Fruit fly (Drosophila melanogaster): ENCODE data around the gene CG33689.

CG33689 gene

DNA sequence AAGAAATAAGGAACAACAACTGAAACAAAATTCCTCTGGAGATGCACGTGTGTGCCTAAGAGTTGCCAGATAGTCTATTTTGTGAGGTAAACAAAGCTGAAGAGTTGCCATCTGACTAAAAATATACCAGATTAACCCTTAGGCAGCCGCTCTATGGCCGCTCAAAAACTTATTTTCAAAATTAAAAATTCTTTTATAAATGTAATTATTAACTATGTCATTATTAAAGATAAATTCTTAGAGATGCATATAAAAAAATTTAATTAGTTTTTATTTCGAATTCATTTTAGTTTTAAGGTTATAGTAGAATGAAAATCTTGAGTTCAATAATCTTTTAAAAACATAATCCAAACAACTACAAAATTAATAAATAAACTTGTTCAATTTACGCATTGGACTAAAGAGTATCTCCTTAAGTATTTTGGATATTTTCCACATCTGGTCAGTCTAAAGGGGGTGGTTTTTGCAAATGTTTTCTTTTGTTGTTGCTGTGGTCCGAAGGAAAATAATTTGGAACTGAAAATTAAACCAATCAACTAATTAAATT, 28.7 kb downstream of the CG33689 start, which contains the start of gene Tmx3 (continued):
- peak; percentile 87 for TF ChIP-seq ara (GFP tag; IDR thresholded peaks at IDR 0.05)
- peak; percentile 92 for TF ChIP-seq HLH3B (GFP tag; IDR thresholded peaks at IDR 0.05)
- peak; percentile 73 for TF ChIP-seq E2f2 (GFP tag; IDR thresholded peaks at IDR 0.05)
- no peak for TF ChIP-seq hbn (GFP tag; IDR thresholded peaks at IDR 0.05; ENCODE audit: partially characterized antibody)
- no peak for TF ChIP-seq kni (GFP tag; optimal IDR thresholded peaks at IDR 0.05)
- TF ChIP-seq Hr51 (GFP tag; optimal IDR thresholded peaks at IDR 0.05) = peak; percentile 74 to 89
- peak; percentile 19 for TF ChIP-seq CG3163 (GFP tag; optimal IDR thresholded peaks at IDR 0.05)
- peak; percentile 77 for TF ChIP-seq CG7357 (GFP tag; IDR thresholded peaks at IDR 0.05)
- TF ChIP-seq CG12391 (tag; optimal IDR thresholded peaks at IDR 0.05) = peak; percentile 96
- peak; percentile 80 for TF ChIP-seq CG16779 (GFP tag; IDR thresholded peaks at IDR 0.05)
- TF ChIP-seq CG7928 (GFP tag; optimal IDR thresholded peaks at IDR 0.05) = peak; percentile 33
- peak; percentile 91 for TF ChIP-seq CG18262 (tag; optimal IDR thresholded peaks at IDR 0.05)
- TF ChIP-seq sisA (GFP tag; IDR thresholded peaks at IDR 0.05) = peak; percentile 90
- TF ChIP-seq dimm (GFP tag; IDR thresholded peaks at IDR 0.05) = peak; percentile 84
- TF ChIP-seq Awh (GFP tag; IDR thresholded peaks at IDR 0.05) = peak; percentile 88
- TF ChIP-seq CG6854 (GFP tag; optimal IDR thresholded peaks at IDR 0.05) = peak; percentile 11
- TF ChIP-seq CG2199 (GFP tag; IDR thresholded peaks at IDR 0.05) = peak; percentile 25; the same call in 1 of the 3 replicates
- TF ChIP-seq HHEX (GFP tag; optimal IDR thresholded peaks at IDR 0.05) = peak; percentile 77
- no peak for TF ChIP-seq Trl (optimal IDR thresholded peaks at IDR 0.05)
- peak; percentile 52 for TF ChIP-seq Trl (GFP tag; optimal IDR thresholded peaks at IDR 0.05)
- TF ChIP-seq CG13775 (GFP tag; optimal IDR thresholded peaks at IDR 0.05) = peak; percentile 87
- TF ChIP-seq peb (GFP tag; IDR thresholded peaks at IDR 0.05) = peak; percentile 56
- peak; percentile 35 for TF ChIP-seq CG8089 (GFP tag; optimal IDR thresholded peaks at IDR 0.05)
- peak; percentile 67 for TF ChIP-seq gcm (GFP tag; optimal IDR thresholded peaks at IDR 0.05)
- TF ChIP-seq hb (GFP tag; IDR thresholded peaks at IDR 0.05; ENCODE audit: partially characterized antibody) = no peak
- peak; percentile 28 for TF ChIP-seq Dp (GFP tag; optimal IDR thresholded peaks at IDR 0.05)
- no peak for TF ChIP-seq CG14965 (GFP tag; optimal IDR thresholded peaks at IDR 0.05; ENCODE audit: borderline replicate concordance)
- no peak for TF ChIP-seq HLHmδ (GFP tag; optimal IDR thresholded peaks at IDR 0.05)
- peak; percentile 34 for TF ChIP-seq CG13296 (GFP tag; optimal IDR thresholded peaks at IDR 0.05)
- TF ChIP-seq gem (tag; optimal IDR thresholded peaks at IDR 0.05) = peak; percentile 96
- TF ChIP-seq nmo (GFP tag; optimal IDR thresholded peaks at IDR 0.05) = peak; percentile 96
- peak; percentile 91 for TF ChIP-seq CG10366 (GFP tag; IDR thresholded peaks at IDR 0.05)
- peak; percentile 77; the same call in 2 of the 3 replicates for TF ChIP-seq so (GFP tag; IDR thresholded peaks at IDR 0.05)
- TF ChIP-seq CG2202 (tag; optimal IDR thresholded peaks at IDR 0.05) = peak; percentile 61
- TF ChIP-seq CG10274 (GFP tag; optimal IDR thresholded peaks at IDR 0.05) = no peak
- peak in 1 of 2 experiments; percentile 24 for TF ChIP-seq tll (GFP tag; optimal IDR thresholded peaks at IDR 0.05)
- TF ChIP-seq Blimp-1 (GFP tag; optimal IDR thresholded peaks at IDR 0.05) = peak; percentile 85
- TF ChIP-seq Kr (GFP tag; optimal IDR thresholded peaks at IDR 0.05) = no peak
- no peak for TF ChIP-seq br (optimal IDR thresholded peaks at IDR 0.05)
- peak; percentile 84; the same call in 2 of the 3 replicates for TF ChIP-seq Mrtf (GFP tag; IDR thresholded peaks at IDR 0.05)
- TF ChIP-seq Atf6 (GFP tag; IDR thresholded peaks at IDR 0.05) = peak; percentile 89
- TF ChIP-seq CG11696 (GFP tag; IDR thresholded peaks at IDR 0.05) = no peak
- peak; percentile 82 for TF ChIP-seq CG3065 (GFP tag; optimal IDR thresholded peaks at IDR 0.05)
- TF ChIP-seq CG2129 (GFP tag; IDR thresholded peaks at IDR 0.05; ENCODE audit: partially characterized antibody) = no peak
- peak; percentile 77 for TF ChIP-seq CG8765 (GFP tag; IDR thresholded peaks at IDR 0.05)
- TF ChIP-seq Eip74EF (GFP tag; optimal IDR thresholded peaks at IDR 0.05) = no peak
- no peak for TF ChIP-seq fd64A (GFP tag; optimal IDR thresholded peaks at IDR 0.05)
- peak; percentile 75 for TF ChIP-seq CG33557 (GFP tag; optimal IDR thresholded peaks at IDR 0.05)
- peak; percentile 54 for TF ChIP-seq CG2875 (GFP tag; optimal IDR thresholded peaks at IDR 0.05)
- peak; percentile 72 for TF ChIP-seq dati (GFP tag; IDR thresholded peaks at IDR 0.05)
